Worm (Caenorhabditis elegans): Measurements from ENCODE around the gene T20G5.12.
"Not testable (repeated sequence)": the region's sequence is repeated elsewhere in the genome, so short reads cannot be mapped to it uniquely, and the experiment has no call there.

The T20G5.12 gene

DNA sequence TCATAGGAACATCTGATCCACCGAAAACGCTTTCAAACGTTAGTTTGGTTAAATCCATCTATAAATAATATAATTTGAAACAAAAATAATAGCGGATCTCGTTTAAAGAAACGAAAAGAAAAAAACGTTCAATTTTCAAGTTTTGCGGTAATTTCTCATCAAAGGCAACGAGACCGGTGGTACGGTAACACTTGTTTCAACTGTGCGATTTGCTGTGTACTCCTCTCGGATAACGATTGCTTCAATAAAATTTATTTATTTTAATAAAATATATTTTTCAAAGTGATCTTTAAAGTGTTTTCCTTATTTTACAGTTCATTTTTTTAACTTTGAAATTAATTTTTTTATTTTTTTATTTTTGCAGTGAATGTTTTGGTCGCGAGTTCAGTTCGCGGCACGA is 17.2 kb downstream of the T20G5.12 start, which contains the start of the genes rde-4 and cox-14 (continued):
- TF ChIP-seq nfya-1 (tag; optimal IDR thresholded peaks at IDR 0.05) (peak; percentile 77), unc-3 (GFP tag; conservative IDR thresholded peaks at IDR 0.05) (no peak), unc-3 (tag; optimal IDR thresholded peaks at IDR 0.05) (no peak), ama-1 (optimal IDR thresholded peaks at IDR 0.05) (no peak), hlh-15 (tag; optimal IDR thresholded peaks at IDR 0.05) (no peak)

DNA sequence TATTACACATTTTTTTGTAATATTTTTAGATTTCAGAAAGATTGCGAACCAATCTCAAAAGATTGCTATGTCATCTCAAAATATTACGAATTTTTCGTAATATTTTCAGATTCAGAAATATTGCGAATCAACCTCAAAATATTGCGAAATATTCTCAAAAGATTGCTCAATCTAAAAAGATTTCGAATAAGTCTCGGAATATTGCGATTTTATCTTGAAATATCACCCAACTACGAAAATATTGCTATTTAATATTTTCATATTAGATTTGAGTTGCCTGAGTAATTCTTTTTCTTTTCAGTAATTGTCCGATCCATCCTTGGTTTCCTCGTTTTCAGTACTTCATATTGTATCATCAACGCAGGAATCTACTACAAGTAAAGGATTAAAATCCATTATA is 20.5 kb downstream of the T20G5.12 start, which contains the start of gene Y70G10A.4:
Gene Y70G10A.4, plus strand, starts transcription at position 301 of the 400 bp plus-strand sequence.
- TF ChIP-seq ceh-24 (tag; optimal IDR thresholded peaks at IDR 0.05); hlh-30 (tag; optimal IDR thresholded peaks at IDR 0.05; ENCODE audit: insufficient read depth); fkh-10 (GFP tag; optimal IDR thresholded peaks at IDR 0.05): not testable (repeated sequence)

DNA sequence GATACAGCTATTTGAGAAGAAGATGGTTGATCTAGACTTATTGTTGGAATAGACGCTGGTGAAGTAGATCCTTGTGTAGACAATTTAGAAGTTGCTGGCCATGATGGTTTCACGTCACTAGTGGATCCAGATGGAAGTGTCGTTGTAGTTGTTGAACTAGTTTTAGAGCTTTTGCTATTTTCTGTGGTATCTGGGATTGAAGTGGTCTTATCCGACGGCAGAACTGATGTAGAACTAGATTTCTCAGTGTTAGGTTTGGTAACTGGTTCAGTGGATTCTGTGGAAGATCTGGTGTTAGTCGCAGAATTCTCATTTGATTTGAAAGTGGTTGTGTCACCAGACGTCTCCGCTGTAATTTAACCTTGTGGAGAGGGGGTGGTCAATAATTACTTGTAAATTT is 30.2 kb downstream of the T20G5.12 start:
- TF ChIP-seq ceh-24 (tag; optimal IDR thresholded peaks at IDR 0.05) (no peak), ztf-16 (tag; optimal IDR thresholded peaks at IDR 0.05) (no peak), npax-4 (tag; optimal IDR thresholded peaks at IDR 0.05) (no peak), lin-11 (tag; optimal IDR thresholded peaks at IDR 0.05) (no peak), fax-1 (tag; optimal IDR thresholded peaks at IDR 0.05) (no peak), sox-4 (tag; optimal IDR thresholded peaks at IDR 0.05) (no peak)

DNA sequence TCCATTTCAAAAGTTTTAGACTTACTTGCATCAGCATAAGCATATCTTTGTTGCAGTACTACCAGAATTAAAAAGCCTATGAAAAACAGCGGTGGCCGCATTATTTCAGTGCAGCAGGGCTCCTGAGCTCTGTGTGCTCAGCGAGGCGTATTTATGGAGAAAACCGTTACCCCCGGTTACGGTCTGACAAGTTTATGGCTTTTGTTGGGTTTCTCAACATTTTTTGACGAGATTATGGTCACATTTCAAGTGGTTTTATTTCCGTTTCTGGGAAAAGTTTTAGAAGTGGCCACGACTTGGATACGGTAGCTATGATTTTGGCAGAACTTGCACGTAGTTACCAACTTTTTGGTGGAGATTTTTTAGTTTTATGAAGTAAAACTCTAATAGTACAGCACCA is 32.6 kb downstream of the T20G5.12 start, which contains the start of gene paml-1:
Gene paml-1, minus strand, starts transcription at position 101 of the 400 bp plus-strand sequence.
- TF ChIP-seq C08G9.2 (tag; optimal IDR thresholded peaks at IDR 0.05) (no peak), ceh-45 (GFP tag; IDR thresholded peaks at IDR 0.05) (no peak), unc-3 (GFP tag; conservative IDR thresholded peaks at IDR 0.05) (no peak), unc-3 (tag; optimal IDR thresholded peaks at IDR 0.05) (no peak), lim-6 (tag; optimal IDR thresholded peaks at IDR 0.05) (no peak), T23F11.4 (GFP tag; optimal IDR thresholded peaks at IDR 0.05) (no peak), ceh-31 (tag; optimal IDR thresholded peaks at IDR 0.05) (no peak), ets-4 (tag; optimal IDR thresholded peaks at IDR 0.05) (no peak), ceh-9 (tag; optimal IDR thresholded peaks at IDR 0.05) (no peak), pha-4 (tag; optimal IDR thresholded peaks at IDR 0.05) (no peak), rnt-1 (tag; optimal IDR thresholded peaks at IDR 0.05) (no peak), dmd-4 (tag; optimal IDR thresholded peaks at IDR 0.05; ENCODE audit: borderline replicate concordance) (no peak), ttx-3 (tag; optimal IDR thresholded peaks at IDR 0.05) (no peak), C38D4.7 (GFP tag; optimal IDR thresholded peaks at IDR 0.05) (no peak), ceh-30 (tag; optimal IDR thresholded peaks at IDR 0.05) (no peak), pag-3 (tag; optimal IDR thresholded peaks at IDR 0.05; ENCODE audit: borderline replicate concordance) (no peak), ceh-22 (tag; optimal IDR thresholded peaks at IDR 0.05) (no peak), hlh-13 (GFP tag; optimal IDR thresholded peaks at IDR 0.05) (no peak), npax-4 (tag; optimal IDR thresholded peaks at IDR 0.05) (no peak)

DNA sequence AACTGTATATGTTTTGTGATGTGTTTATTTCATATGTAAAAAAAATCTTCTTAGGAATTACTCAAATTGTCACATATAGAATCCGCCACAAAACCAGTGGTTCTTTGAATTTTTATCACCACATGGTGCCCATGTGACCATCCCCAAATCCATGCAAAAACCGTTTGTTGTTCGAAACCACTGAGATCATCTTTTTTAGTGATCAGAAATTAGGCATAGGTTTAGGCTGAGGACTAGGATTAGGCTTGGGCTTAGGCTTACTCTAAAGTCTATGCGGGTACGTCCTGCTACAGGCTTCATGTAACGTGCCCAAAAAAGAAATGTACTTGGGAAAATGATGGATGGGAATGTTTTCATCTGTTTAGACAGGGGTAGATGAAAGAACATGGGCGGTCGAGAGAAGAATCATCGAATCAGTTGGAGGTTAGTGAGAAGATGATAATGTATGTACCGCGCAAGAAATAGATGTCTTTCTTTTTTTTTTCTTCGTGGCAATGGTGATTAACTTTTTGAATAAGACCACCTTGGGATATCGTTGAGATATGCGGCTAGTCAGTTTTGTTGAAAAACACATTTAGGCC is 35.0 kb downstream of the T20G5.12 start:
- TF ChIP-seq pax-1 (tag; optimal IDR thresholded peaks at IDR 0.05) (no peak), ztf-16 (tag; optimal IDR thresholded peaks at IDR 0.05) (no peak), hlh-6 (tag; optimal IDR thresholded peaks at IDR 0.05) (no peak), pag-3 (tag; optimal IDR thresholded peaks at IDR 0.05; ENCODE audit: borderline replicate concordance) (no peak), pqm-1 (tag; optimal IDR thresholded peaks at IDR 0.05) (no peak), pat-9 (tag; optimal IDR thresholded peaks at IDR 0.05) (no peak)

All from whole organism, late embryonic.